Worm (Caenorhabditis elegans) whole organism, young adult: ENCODE data around the gene pik-1.

ENCODE experiments used
- B0035.1 ChIP-seq: sonication (generic microtip); optimal IDR thresholded peaks from 2 replicates; lab custom pipeline; 2016; ENCODE audit warnings: missing genetic modification characterization, mild to moderate bottlenecking, missing compliant biosample characterization, missing genotype, missing genetic modification reagents
- F22D6.2 ChIP-seq: sonication (generic microtip); optimal IDR thresholded peaks from 2 replicates; lab custom pipeline; 2016; ENCODE audit warnings: mild to moderate bottlenecking, missing genetic modification characterization, missing compliant biosample characterization
- F23B12.7 ChIP-seq: sonication (generic microtip); optimal IDR thresholded peaks from 2 replicates; lab custom pipeline; 2017; ENCODE audit warnings: missing genetic modification characterization, mild to moderate bottlenecking, missing compliant biosample characterization, antibody characterized with exemption, moderate library complexity; ENCODE audit not compliant: insufficient read depth
- F37B4.10 ChIP-seq: fragments of 200-800 bp; sonication (Bioruptor generic); IDR thresholded peaks from 2 replicates; pipeline ENCODE4 v1.3.6; 2022; ENCODE audit warnings: missing genetic modification characterization, missing compliant biosample characterization
- F39B2.1 ChIP-seq: fragments of 200-800 bp; sonication (Bioruptor generic); IDR thresholded peaks from 2 replicates; pipeline ENCODE4 v1.3.6; 2022; ENCODE audit warnings: missing genetic modification reagents, missing genetic modification characterization, missing compliant biosample characterization
- F52B5.7 ChIP-seq: sonication (generic microtip); optimal IDR thresholded peaks from 2 replicates; lab custom pipeline; 2016; ENCODE audit warnings: mild to moderate bottlenecking, missing genetic modification characterization, missing compliant biosample characterization
- F57A8.1 ChIP-seq: fragments of 200-800 bp; sonication (Bioruptor generic); optimal IDR thresholded peaks from 2 replicates; lab custom pipeline; 2018; ENCODE audit warnings: mild to moderate bottlenecking, missing genetic modification characterization, moderate library complexity, missing compliant biosample characterization
- K12H6.12 ChIP-seq: fragments of 200-800 bp; sonication (Bioruptor generic); optimal IDR thresholded peaks from 2 replicates; lab custom pipeline; 2018; ENCODE audit warnings: mild to moderate bottlenecking, missing genetic modification characterization, missing compliant biosample characterization
- T07F8.4 ChIP-seq: sonication (generic microtip); optimal IDR thresholded peaks from 2 replicates; lab custom pipeline; 2016; ENCODE audit warnings: mild to moderate bottlenecking, missing genetic modification characterization, moderate library complexity, missing compliant biosample characterization
- T26A5.8 ChIP-seq: sonication (generic microtip); optimal IDR thresholded peaks from 2 replicates; lab custom pipeline; 2016; ENCODE audit warnings: missing genetic modification characterization, missing compliant biosample characterization
- Y53F4B.3 ChIP-seq: fragments of 200-800 bp; sonication (Bioruptor generic); IDR thresholded peaks from 2 replicates; pipeline ENCODE4 v1.3.6; 2022; ENCODE audit warnings: missing genetic modification reagents, missing genetic modification characterization, missing compliant biosample characterization
- Y79H2A.3 ChIP-seq: fragments of 200-800 bp; sonication (Bioruptor generic); conservative IDR thresholded peaks from 2 replicates; pipeline ENCODE4 v1.3.6; 2022; ENCODE audit warnings: missing genetic modification reagents, missing genetic modification characterization, missing compliant biosample characterization
- atf-7 ChIP-seq: sonication (generic microtip); optimal IDR thresholded peaks from 2 replicates; lab custom pipeline; 2017; ENCODE audit warnings: mild to moderate bottlenecking, missing genetic modification characterization, missing compliant biosample characterization
- athp-1 ChIP-seq: sonication (generic microtip); optimal IDR thresholded peaks from 2 replicates; lab custom pipeline; 2017; ENCODE audit warnings: mild to moderate bottlenecking, missing genetic modification characterization, missing compliant biosample characterization
- attf-6 ChIP-seq: fragments of 200-800 bp; sonication (Bioruptor generic); IDR thresholded peaks from 2 replicates; pipeline ENCODE4 v1.3.6; 2022; ENCODE audit warnings: missing genetic modification reagents, missing genetic modification characterization, missing compliant biosample characterization
- bed-1 ChIP-seq: fragments of 200-800 bp; sonication (Bioruptor generic); IDR thresholded peaks from 2 replicates; pipeline ENCODE4 v1.3.6; 2022; ENCODE audit warnings: missing genetic modification reagents, missing genetic modification characterization, missing compliant biosample characterization
- bed-2 ChIP-seq: fragments of 200-800 bp; sonication (Bioruptor generic); IDR thresholded peaks from 2 replicates; pipeline ENCODE4 v1.3.6; 2022; ENCODE audit warnings: missing genetic modification reagents, missing genetic modification characterization, missing compliant biosample characterization
- cebp-1 ChIP-seq, 2 experiments: fragments of 200-800 bp in 1 of 2; sonication (Bioruptor generic) in 1 of 2; sonication (generic microtip) in 1 of 2; IDR thresholded peaks in 1 of 2; optimal IDR thresholded peaks in 1 of 2; 2 replicates each; pipeline versions ENCODE4 v1.3.6 to Lab custom; 2017 to 2022; ENCODE audit warnings: missing compliant biosample characterization in 2 of 2, missing genetic modification characterization in 2 of 2, mild to moderate bottlenecking in 1 of 2, missing genetic modification reagents in 1 of 2, moderate library complexity in 1 of 2
- ceh-100 ChIP-seq: fragments of 200-800 bp; sonication (Bioruptor generic); IDR thresholded peaks from 2 replicates; pipeline ENCODE4 v1.3.6; 2022; ENCODE audit warnings: missing genetic modification reagents, missing genetic modification characterization, missing compliant biosample characterization
- ceh-79 ChIP-seq: sonication (generic microtip); optimal IDR thresholded peaks from 2 replicates; lab custom pipeline; 2017; ENCODE audit warnings: mild to moderate bottlenecking, missing genetic modification characterization, missing compliant biosample characterization
- dpl-1 ChIP-seq: fragments of 150-350 bp; optimal IDR thresholded peaks from 2 replicates; lab custom pipeline; 2014; ENCODE audit warnings: missing biosample characterization, missing genetic modification reagents, missing genetic modification characterization
- efl-1 ChIP-seq: fragments of 150-350 bp; optimal IDR thresholded peaks from 2 replicates; lab custom pipeline; 2014; ENCODE audit warnings: missing biosample characterization, missing genetic modification reagents, missing genetic modification characterization
- egl-18 ChIP-seq: fragments of 200-800 bp; sonication (Bioruptor generic); IDR thresholded peaks from 2 replicates; pipeline ENCODE4 v1.3.6; 2022; ENCODE audit warnings: missing genetic modification reagents, missing genetic modification characterization, missing compliant biosample characterization
- egrh-3 ChIP-seq: fragments of 200-800 bp; sonication (Bioruptor generic); IDR thresholded peaks from 2 replicates; pipeline ENCODE4 v1.3.6; 2022; ENCODE audit warnings: missing genetic modification reagents, missing genetic modification characterization, missing compliant biosample characterization
- ets-4 ChIP-seq: fragments of 200-800 bp; sonication (Bioruptor generic); optimal IDR thresholded peaks from 2 replicates; lab custom pipeline; 2018; ENCODE audit warnings: mild to moderate bottlenecking, missing genetic modification characterization, missing compliant biosample characterization
- him-1 ChIP-seq: sonication (generic microtip); optimal IDR thresholded peaks from 2 replicates; lab custom pipeline; 2016; ENCODE audit warnings: missing genotype, missing genetic modification reagents, missing genetic modification characterization, missing compliant biosample characterization
- hrde-1 ChIP-seq: sonication (generic microtip); optimal IDR thresholded peaks from 2 replicates; lab custom pipeline; 2016; ENCODE audit warnings: missing genetic modification characterization, mild to moderate bottlenecking, missing compliant biosample characterization, moderate library complexity, missing genotype, missing genetic modification reagents, borderline replicate concordance
- lag-1 ChIP-seq: fragments of 200-800 bp; sonication (Bioruptor generic); IDR thresholded peaks from 2 replicates; pipeline ENCODE4 v1.3.6; 2022; ENCODE audit warnings: missing genetic modification reagents, missing genetic modification characterization, missing compliant biosample characterization
- let-607 ChIP-seq, 2 experiments: fragments of 200-800 bp in 1 of 2; sonication (Bioruptor generic) in 1 of 2; sonication (generic microtip) in 1 of 2; optimal IDR thresholded peaks; 2 replicates each; lab custom pipeline; 2016 to 2018; ENCODE audit warnings: mild to moderate bottlenecking in 2 of 2, missing compliant biosample characterization in 2 of 2, missing genetic modification characterization in 2 of 2, moderate library complexity in 2 of 2, missing genotype in 1 of 2
- lin-54 ChIP-seq: fragments of 200-800 bp; sonication (Bioruptor generic); optimal IDR thresholded peaks from 2 replicates; lab custom pipeline; 2018; ENCODE audit warnings: mild to moderate bottlenecking, missing genetic modification characterization, missing compliant biosample characterization
- lir-1 ChIP-seq: fragments of 200-800 bp; sonication (Bioruptor generic); conservative IDR thresholded peaks from 2 replicates; pipeline ENCODE4 v1.3.6; 2022; ENCODE audit warnings: missing genetic modification reagents, missing genetic modification characterization, missing compliant biosample characterization
- lsy-27 ChIP-seq: sonication (generic microtip); optimal IDR thresholded peaks from 2 replicates; lab custom pipeline; 2017; ENCODE audit warnings: missing genetic modification characterization, mild to moderate bottlenecking, missing compliant biosample characterization, antibody characterized with exemption, missing genotype, borderline replicate concordance; ENCODE audit not compliant: insufficient read depth
- madf-6 ChIP-seq: fragments of 200-800 bp; sonication (Bioruptor generic); IDR thresholded peaks from 2 replicates; pipeline ENCODE4 v1.3.6; 2022; ENCODE audit warnings: missing genetic modification reagents, missing genetic modification characterization, missing compliant biosample characterization
- mel-28 ChIP-seq: sonication (generic microtip); optimal IDR thresholded peaks from 2 replicates; lab custom pipeline; 2016; ENCODE audit warnings: borderline replicate concordance, mild to moderate bottlenecking, missing genetic modification characterization, missing compliant biosample characterization
- mxl-1 ChIP-seq: sonication (generic microtip); optimal IDR thresholded peaks from 2 replicates; lab custom pipeline; 2016; ENCODE audit warnings: missing genetic modification characterization, missing compliant biosample characterization
- nfya-1 ChIP-seq: sonication (generic microtip); optimal IDR thresholded peaks from 2 replicates; lab custom pipeline; 2017; ENCODE audit warnings: antibody characterized with exemption, missing compliant biosample characterization, missing genetic modification characterization, borderline replicate concordance; ENCODE audit not compliant: insufficient read depth
- nhr-179 ChIP-seq: sonication (generic microtip); optimal IDR thresholded peaks from 2 replicates; lab custom pipeline; 2016; ENCODE audit warnings: mild to moderate bottlenecking, missing genetic modification characterization, missing compliant biosample characterization
- nhr-80 ChIP-seq: sonication (generic microtip); optimal IDR thresholded peaks from 2 replicates; lab custom pipeline; 2016; ENCODE audit warnings: missing genetic modification characterization, missing compliant biosample characterization
- nhr-90 ChIP-seq: sonication (generic microtip); optimal IDR thresholded peaks from 2 replicates; lab custom pipeline; 2016; ENCODE audit warnings: missing genotype, mild to moderate bottlenecking, missing genetic modification characterization, missing compliant biosample characterization
- rpc-1 ChIP-seq, 2 experiments: fragments of 150-350 bp in 1 of 2; sonication (generic microtip) in 1 of 2; optimal IDR thresholded peaks; 2 replicates each; lab custom pipeline; 2014 to 2018; ENCODE audit warnings: missing biosample characterization in 1 of 2, missing genetic modification characterization in 1 of 2, missing genetic modification reagents in 1 of 2, missing genotype in 1 of 2
- snpc-3.4 ChIP-seq: sonication (generic microtip); optimal IDR thresholded peaks from 2 replicates; lab custom pipeline; 2017; ENCODE audit warnings: missing genetic modification characterization, mild to moderate bottlenecking, missing compliant biosample characterization, antibody characterized with exemption, moderate library complexity, missing genotype, missing genetic modification reagents
- sptf-2 ChIP-seq: fragments of 200-800 bp; sonication (Bioruptor generic); optimal IDR thresholded peaks from 2 replicates; lab custom pipeline; 2018; ENCODE audit warnings: mild to moderate bottlenecking, missing genetic modification characterization, missing compliant biosample characterization
- tbp1 ChIP-seq: fragments of 200-800 bp; sonication (Bioruptor generic); optimal IDR thresholded peaks from 2 replicates; lab custom pipeline; 2018; ENCODE audit warnings: mild to moderate bottlenecking, missing genetic modification characterization, missing compliant biosample characterization
- unc-62 ChIP-seq: fragments of 150-350 bp; optimal IDR thresholded peaks from 2 replicates; lab custom pipeline; 2014; ENCODE audit warnings: missing biosample characterization, missing genetic modification reagents, missing genetic modification characterization
- zfh-2 ChIP-seq: fragments of 200-800 bp; sonication (Bioruptor generic); conservative IDR thresholded peaks from 2 replicates; pipeline ENCODE4 v1.3.6; 2022; ENCODE audit warnings: missing genetic modification reagents, missing genetic modification characterization, missing compliant biosample characterization
- zim-3 ChIP-seq: sonication (generic microtip); optimal IDR thresholded peaks from 2 replicates; lab custom pipeline; 2017; ENCODE audit warnings: mild to moderate bottlenecking, missing genetic modification characterization, moderate library complexity, missing compliant biosample characterization
- ztf-18 ChIP-seq: sonication (generic microtip); optimal IDR thresholded peaks from 2 replicates; lab custom pipeline; 2016; ENCODE audit warnings: missing genotype, mild to moderate bottlenecking, missing genetic modification characterization, missing compliant biosample characterization
- ztf-25 ChIP-seq: fragments of 200-800 bp; sonication (Bioruptor generic); IDR thresholded peaks from 2 replicates; pipeline ENCODE4 v1.3.6; 2022; ENCODE audit warnings: missing genetic modification reagents, missing genetic modification characterization, missing compliant biosample characterization

Gene pik-1

ce11 chrIV:13386043-13386442 is 29.8 kb upstream of the pik-1 start, which contains the start of the genes Y62E10A.20, Y62E10A.23 and mdt-9 (continued):
- TF ChIP-seq zim-3 (tag; lab: Kevin White, UChicago) (no peak), nhr-90 (no peak), ceh-100 (GFP tag; lab: Robert Waterston, UW) (peak; percentile 63), K12H6.12 (tag; lab: Kevin White, UChicago) (no peak), hrde-1 (tag; lab: Kevin White, UChicago) (no peak), F57A8.1 (GFP tag; lab: Kevin White, UChicago) (no peak), unc-62 (GFP tag; lab: Kevin White, UChicago) (no peak), atf-7 (tag; lab: Kevin White, UChicago) (no peak), B0035.1 (tag; lab: Kevin White, UChicago) (no peak), F39B2.1 (no peak), bed-2 (GFP tag; lab: Robert Waterston, UW) (no peak), F52B5.7 (no peak), ztf-18 (tag; lab: Kevin White, UChicago) (peak; percentile 39), F37B4.10 (GFP tag; lab: Robert Waterston, UW) (no peak), mel-28 (no peak), dpl-1 (GFP tag; lab: Kevin White, UChicago) (peak; percentile 49), rpc-1 (optimal IDR thresholded peaks at IDR 0.05; lab: Kevin White, UChicago) (peak; percentile 39), rpc-1 (tag; optimal IDR thresholded peaks at IDR 0.05; lab: Kevin White, UChicago) (no peak), mxl-1 (tag; lab: Kevin White, UChicago) (no peak), tbp1 (peak; percentile 42), Y79H2A.3 (no peak), cebp-1 (GFP tag; IDR thresholded peaks at IDR 0.05; lab: Robert Waterston, UW) (no peak), cebp-1 (tag; optimal IDR thresholded peaks at IDR 0.05; lab: Kevin White, UChicago) (peak; percentile 45), sptf-2 (GFP tag; lab: Kevin White, UChicago) (no peak), Y53F4B.3 (GFP tag; lab: Robert Waterston, UW) (no peak), lsy-27 (tag; lab: Kevin White, UChicago) (no peak), attf-6 (GFP tag; lab: Robert Waterston, UW) (peak; percentile 46; the same call in 1 of the 2 replicates), T26A5.8 (tag; lab: Kevin White, UChicago) (no peak), F23B12.7 (tag; lab: Kevin White, UChicago) (peak; percentile 41), T07F8.4 (tag; lab: Kevin White, UChicago) (no peak), him-1 (tag; lab: Kevin White, UChicago) (no peak), zfh-2 (GFP tag; lab: Robert Waterston, UW) (no peak), snpc-3.4 (tag; lab: Kevin White, UChicago) (peak; percentile 3), ets-4 (GFP tag; lab: Kevin White, UChicago) (no peak), madf-6 (GFP tag; lab: Robert Waterston, UW) (peak; percentile 51; the same call in 1 of the 2 replicates), let-607 (tag; optimal IDR thresholded peaks at IDR 0.05; lab: Kevin White, UChicago) (no peak), nfya-1 (no peak), egl-18 (GFP tag; lab: Robert Waterston, UW) (no peak), lin-54 (GFP tag; lab: Kevin White, UChicago) (peak; percentile 29), egrh-3 (GFP tag; lab: Robert Waterston, UW) (no peak), athp-1 (no peak), bed-1 (GFP tag; lab: Robert Waterston, UW) (no peak), lir-1 (GFP tag; lab: Robert Waterston, UW) (no peak), ceh-79 (tag; lab: Kevin White, UChicago) (no peak), ztf-25 (GFP tag; lab: Robert Waterston, UW) (no peak), F22D6.2 (tag; lab: Kevin White, UChicago) (no peak), nhr-179 (tag; lab: Kevin White, UChicago) (no peak), efl-1 (GFP tag; lab: Kevin White, UChicago) (peak; percentile 38), nhr-80 (no peak), lag-1 (GFP tag; lab: Robert Waterston, UW) (no peak)
